Worm (Caenorhabditis elegans): ENCODE data around the gene VC5.2.
A peak's percentile ranks its signal among the peaks of the same experiment; 100 is the strongest.
"Not testable (repeated sequence)": the region's sequence is repeated elsewhere in the genome, so short reads cannot be mapped to it uniquely, and the experiment has no call there.

Gene VC5.2

DNA sequence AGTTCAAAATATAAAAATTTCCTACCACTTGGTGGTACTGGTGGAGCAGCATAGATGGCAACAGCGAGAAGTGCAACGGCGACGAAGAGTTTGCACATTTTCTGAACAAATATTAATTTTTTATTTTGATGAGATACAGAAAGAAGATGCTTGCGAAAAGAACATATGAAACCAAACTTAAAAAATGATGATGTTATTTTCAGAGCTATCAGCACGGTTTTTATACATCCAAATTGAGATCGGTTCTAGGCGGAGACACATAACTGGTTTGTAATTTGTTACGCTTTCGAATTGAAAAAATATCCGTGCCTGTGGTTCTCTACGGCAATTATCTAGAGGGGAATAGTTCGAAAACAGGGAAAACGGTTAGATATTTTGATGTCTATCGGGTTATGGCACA is 32.7 kb upstream of the VC5.2 start, which contains the start of gene txt-17:
Gene txt-17, minus strand, starts transcription at position 101 of the 400 bp plus-strand sequence.
- TF ChIP-seq nhr-237 (tag; optimal IDR thresholded peaks at IDR 0.05) (no peak), cnd-1 (tag; optimal IDR thresholded peaks at IDR 0.05) (no peak), unc-62 (GFP tag; optimal IDR thresholded peaks at IDR 0.05) (no peak), nhr-76 (tag; optimal IDR thresholded peaks at IDR 0.05) (no peak), hlh-1 (tag; optimal IDR thresholded peaks at IDR 0.05) (no peak), sem-2 (GFP tag; optimal IDR thresholded peaks at IDR 0.05) (no peak), sptf-1 (tag; optimal IDR thresholded peaks at IDR 0.05) (no peak), drap-1 (GFP tag; optimal IDR thresholded peaks at IDR 0.05) (no peak), ceh-83 (GFP tag; optimal IDR thresholded peaks at IDR 0.05) (no peak), nhr-2 (tag; optimal IDR thresholded peaks at IDR 0.05) (no peak), M03D4.4 (tag; optimal IDR thresholded peaks at IDR 0.05) (no peak), elt-3 (tag; optimal IDR thresholded peaks at IDR 0.05) (no peak), mab-5 (tag; optimal IDR thresholded peaks at IDR 0.05) (no peak)

DNA sequence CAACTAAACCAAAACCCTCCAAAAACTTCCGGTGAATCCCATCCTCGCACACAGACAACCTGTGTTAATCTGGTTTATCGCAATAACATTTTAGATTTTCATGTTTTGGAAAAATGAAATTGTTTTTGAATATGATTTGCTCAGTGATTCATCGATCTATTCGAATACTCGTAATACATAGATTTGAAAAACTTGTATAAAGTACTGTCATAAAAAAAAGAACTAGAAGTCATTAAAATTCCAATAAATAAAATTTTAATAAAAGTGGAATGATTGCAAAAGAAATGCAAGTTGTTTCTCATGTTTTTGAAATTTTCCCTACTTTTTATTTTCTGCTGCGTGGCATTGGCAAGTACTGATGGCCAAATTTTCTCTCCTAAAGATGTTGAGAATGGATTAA is 31.2 kb upstream of the VC5.2 start, which contains the start of gene spig-8:
Gene spig-8, plus strand, starts transcription at position 301 of the 400 bp plus-strand sequence.
- TF ChIP-seq sem-2 (GFP tag; optimal IDR thresholded peaks at IDR 0.05) (no peak), ceh-39 (tag; optimal IDR thresholded peaks at IDR 0.05) (no peak), mls-2 (tag; optimal IDR thresholded peaks at IDR 0.05) (no peak), drap-1 (GFP tag; optimal IDR thresholded peaks at IDR 0.05) (no peak), unc-62 (GFP tag; optimal IDR thresholded peaks at IDR 0.05) (no peak), lsy-2 (tag; optimal IDR thresholded peaks at IDR 0.05) (no peak), mab-5 (tag; optimal IDR thresholded peaks at IDR 0.05) (no peak)

DNA sequence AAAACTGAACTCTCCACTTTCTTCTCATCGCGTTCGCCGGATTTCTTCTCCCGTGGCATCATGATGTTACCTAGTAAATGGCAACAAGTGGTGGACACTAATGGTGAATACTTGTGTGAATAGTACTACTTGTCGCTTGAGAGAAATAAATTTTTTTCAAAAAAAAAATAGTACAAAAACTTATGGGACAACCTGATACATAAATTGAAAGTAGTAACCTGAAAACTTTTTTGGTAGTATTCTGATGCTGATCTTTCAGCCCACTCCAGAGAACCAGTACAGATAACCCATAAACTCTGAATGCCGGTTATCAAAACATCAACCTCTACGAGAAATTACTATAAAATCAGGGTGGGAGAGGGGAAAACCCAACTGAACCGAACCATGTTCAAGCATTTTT is 28.0 kb upstream of the VC5.2 start, which contains the start of gene Y57E12AL.2:
Gene Y57E12AL.2, plus strand, starts transcription at position 301 of the 400 bp plus-strand sequence.
- not testable (repeated sequence) for TF ChIP-seq drap-1 (GFP tag; optimal IDR thresholded peaks at IDR 0.05); hlh-1 (tag; optimal IDR thresholded peaks at IDR 0.05); nhr-237 (tag; optimal IDR thresholded peaks at IDR 0.05)

DNA sequence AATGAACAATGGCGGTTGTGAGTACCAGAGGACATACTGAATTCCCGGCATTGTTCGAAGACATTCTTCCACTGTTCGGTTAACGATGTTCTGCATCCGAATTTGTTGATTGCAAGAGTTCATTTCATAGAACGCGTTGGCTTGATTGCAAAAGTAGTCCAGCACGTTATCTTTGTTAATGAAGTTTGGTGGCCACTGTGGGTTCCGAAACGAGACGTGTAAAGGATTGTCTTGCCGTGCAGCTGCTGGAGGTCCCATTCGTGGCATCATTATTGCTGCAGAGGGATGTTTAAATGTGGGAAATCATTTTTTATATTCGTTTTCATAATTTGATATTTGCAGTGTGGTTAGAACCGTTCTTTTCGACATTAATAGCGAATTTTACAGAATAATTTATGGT is 26.4 kb upstream of the VC5.2 start, which contains the start of gene mdt-6:
Gene mdt-6, minus strand, starts transcription at position 275 of the 400 bp plus-strand sequence.
- TF ChIP-seq unc-39 (tag; optimal IDR thresholded peaks at IDR 0.05) (no peak), lsy-2 (tag; optimal IDR thresholded peaks at IDR 0.05) (no peak), lin-13 (tag; optimal IDR thresholded peaks at IDR 0.05) (no peak), unc-120 (tag; optimal IDR thresholded peaks at IDR 0.05; ENCODE audit: poor library complexity, severe bottlenecking) (no peak), elt-1 (tag; optimal IDR thresholded peaks at IDR 0.05; ENCODE audit: borderline replicate concordance, insufficient read depth) (no peak), mep-1 (tag; optimal IDR thresholded peaks at IDR 0.05) (no peak), lin-32 (GFP tag; optimal IDR thresholded peaks at IDR 0.05) (no peak), ham-2 (GFP tag; optimal IDR thresholded peaks at IDR 0.05) (no peak), ces-1 (GFP tag; optimal IDR thresholded peaks at IDR 0.05) (no peak), nhr-76 (tag; optimal IDR thresholded peaks at IDR 0.05) (no peak), nhr-2 (tag; optimal IDR thresholded peaks at IDR 0.05) (no peak), ztf-11 (tag; optimal IDR thresholded peaks at IDR 0.05) (no peak), ceh-39 (tag; optimal IDR thresholded peaks at IDR 0.05) (no peak), ceh-43 (GFP tag; optimal IDR thresholded peaks at IDR 0.05) (no peak), tbx-8 (GFP tag; optimal IDR thresholded peaks at IDR 0.05) (no peak), sem-2 (GFP tag; optimal IDR thresholded peaks at IDR 0.05) (no peak), ceh-83 (GFP tag; optimal IDR thresholded peaks at IDR 0.05) (no peak), mab-5 (tag; optimal IDR thresholded peaks at IDR 0.05) (no peak), hlh-1 (tag; optimal IDR thresholded peaks at IDR 0.05) (no peak)

DNA sequence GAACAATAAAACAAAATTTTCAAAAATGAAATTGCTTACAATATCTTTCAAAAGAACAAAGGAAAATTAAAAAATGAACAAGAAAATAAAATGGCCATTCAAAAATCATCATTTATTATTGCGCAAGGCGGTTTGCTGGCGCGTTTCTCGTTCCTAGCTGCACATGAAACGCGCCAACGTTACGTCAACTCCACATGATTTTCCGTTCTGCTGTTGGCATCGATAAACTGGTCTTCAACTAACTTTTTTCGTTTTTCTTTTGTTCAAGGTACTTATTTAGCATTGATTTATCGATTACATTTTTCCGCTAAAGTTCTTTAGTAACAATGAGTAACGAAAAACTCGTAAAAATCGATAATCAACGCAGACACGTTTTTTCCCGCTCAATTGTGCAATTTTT is 25.4 kb upstream of the VC5.2 start, which contains the start of the genes Y57E12AL.6 and Y57E12AL.1:
Gene Y57E12AL.6, minus strand, starts transcription at position 75 of the 400 bp plus-strand sequence.
Gene Y57E12AL.1, plus strand, starts transcription at position 135 of the 400 bp plus-strand sequence.
- peak; percentile 11 for TF ChIP-seq sem-2 (GFP tag; optimal IDR thresholded peaks at IDR 0.05)
- peak; percentile 12 for TF ChIP-seq lin-32 (GFP tag; optimal IDR thresholded peaks at IDR 0.05)
- TF ChIP-seq elt-3 (tag; optimal IDR thresholded peaks at IDR 0.05), result no peak
- peak; percentile 37 for TF ChIP-seq ces-1 (GFP tag; optimal IDR thresholded peaks at IDR 0.05)
- TF ChIP-seq zip-8 (tag; optimal IDR thresholded peaks at IDR 0.05), result peak; percentile 71
- TF ChIP-seq ham-2 (GFP tag; optimal IDR thresholded peaks at IDR 0.05), result peak; percentile 14
- TF ChIP-seq elt-1 (tag; optimal IDR thresholded peaks at IDR 0.05; ENCODE audit: borderline replicate concordance, insufficient read depth), result no peak
- peak; percentile 56 for TF ChIP-seq ceh-39 (tag; optimal IDR thresholded peaks at IDR 0.05)
- TF ChIP-seq unc-62 (GFP tag; optimal IDR thresholded peaks at IDR 0.05), result peak; percentile 10
- TF ChIP-seq nhr-237 (tag; optimal IDR thresholded peaks at IDR 0.05), result peak; percentile 67
- peak; percentile 53 for TF ChIP-seq cnd-1 (tag; optimal IDR thresholded peaks at IDR 0.05)
- no peak for TF ChIP-seq unc-39 (tag; optimal IDR thresholded peaks at IDR 0.05)
- TF ChIP-seq ceh-83 (GFP tag; optimal IDR thresholded peaks at IDR 0.05), result no peak
- TF ChIP-seq nhr-12 (tag; optimal IDR thresholded peaks at IDR 0.05), result no peak
- TF ChIP-seq hlh-1 (tag; optimal IDR thresholded peaks at IDR 0.05), result peak; percentile 35
- no peak for TF ChIP-seq blmp-1 (tag; optimal IDR thresholded peaks at IDR 0.05)
- peak; percentile 1 for TF ChIP-seq drap-1 (GFP tag; optimal IDR thresholded peaks at IDR 0.05)
- TF ChIP-seq sptf-1 (tag; optimal IDR thresholded peaks at IDR 0.05), result peak; percentile 89
- peak; percentile 72 for TF ChIP-seq mls-2 (tag; optimal IDR thresholded peaks at IDR 0.05)
- TF ChIP-seq tbx-8 (GFP tag; optimal IDR thresholded peaks at IDR 0.05), result no peak
- TF ChIP-seq snpc-4 (tag; optimal IDR thresholded peaks at IDR 0.05), result no peak
- TF ChIP-seq pha-4 (tag; optimal IDR thresholded peaks at IDR 0.05), result peak; percentile 23
- TF ChIP-seq M03D4.4 (tag; optimal IDR thresholded peaks at IDR 0.05), result peak; percentile 78
- TF ChIP-seq lsy-2 (tag; optimal IDR thresholded peaks at IDR 0.05), result peak; percentile 73
- TF ChIP-seq lin-13 (tag; optimal IDR thresholded peaks at IDR 0.05), result peak; percentile 80
- TF ChIP-seq unc-120 (tag; optimal IDR thresholded peaks at IDR 0.05; ENCODE audit: poor library complexity, severe bottlenecking), result peak; percentile 55
- no peak for TF ChIP-seq nhr-76 (tag; optimal IDR thresholded peaks at IDR 0.05)
- no peak for TF ChIP-seq ztf-11 (tag; optimal IDR thresholded peaks at IDR 0.05)
- TF ChIP-seq mab-5 (tag; optimal IDR thresholded peaks at IDR 0.05), result no peak
- TF ChIP-seq flh-1 (GFP tag; optimal IDR thresholded peaks at IDR 0.05), result no peak
- peak; percentile 71 for TF ChIP-seq mep-1 (tag; optimal IDR thresholded peaks at IDR 0.05)
- TF ChIP-seq nhr-2 (tag; optimal IDR thresholded peaks at IDR 0.05), result no peak
- TF ChIP-seq ceh-43 (GFP tag; optimal IDR thresholded peaks at IDR 0.05), result peak; percentile 68
- TF ChIP-seq nhr-28 (tag; optimal IDR thresholded peaks at IDR 0.05), result no peak
- TF ChIP-seq bed-3 (GFP tag; optimal IDR thresholded peaks at IDR 0.05), result peak; percentile 39
